Fruit fly (Drosophila melanogaster) whole organism, adult: ENCODE data around the gene CG13258.

Experiments
- CG1620 ChIP-seq: fragments of 200-800 bp; sonication (Bioruptor generic); optimal IDR thresholded peaks from 2 replicates; lab custom pipeline; 2016; ENCODE audit warnings: missing biosample characterization, missing genetic modification characterization
- kay ChIP-seq: fragments of 200-800 bp; sonication (Bioruptor generic); peaks from one replicate; lab custom pipeline; 2016; ENCODE audit warnings: missing biosample characterization, missing genetic modification characterization, borderline replicate concordance

DNA sequence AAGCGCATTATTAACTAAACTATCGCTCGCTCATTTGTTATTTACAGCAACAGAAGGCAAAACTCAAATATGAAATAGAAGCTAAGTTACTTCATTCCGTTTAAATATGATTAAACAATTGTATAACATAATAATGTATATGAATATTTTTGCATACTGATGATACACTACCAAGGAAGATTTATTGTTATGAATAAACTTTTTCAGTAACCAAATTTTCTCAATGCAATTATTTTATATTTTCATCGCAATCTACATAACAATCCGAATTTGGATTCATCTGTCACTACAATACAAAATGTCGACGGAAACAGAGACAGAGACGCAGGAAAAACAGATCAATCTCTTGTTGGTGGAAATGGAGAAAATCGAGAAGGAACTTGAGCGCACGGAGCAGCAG is 1.8 kb downstream of the CG13258 start, which contains the start of gene CG17329:
- TF ChIP-seq kay (no peak), CG1620 (GFP tag; lab: Kevin White, UChicago) (no peak)
